Fruit fly (Drosophila melanogaster) whole organism: Measurements from ENCODE around the gene rut.

ENCODE experiments used
- CG8478 ChIP-seq: fragments of >200 bp; optimal IDR thresholded peaks from 2 replicates; lab custom pipeline; 2018; ENCODE audit warnings: inconsistent platforms
- Dll ChIP-seq: fragments of >200 bp; optimal IDR thresholded peaks from 2 replicates; lab custom pipeline; 2017
- EcR ChIP-seq, 2 experiments: fragments of >200 bp; optimal IDR thresholded peaks; 2 replicates each; lab custom pipeline; 2017; ENCODE audit warnings: missing biosample characterization in 2 of 2, missing genetic modification characterization in 2 of 2, missing genetic modification reagents in 2 of 2
- pan ChIP-seq: fragments of >200 bp; optimal IDR thresholded peaks from 2 replicates; lab custom pipeline; 2017
- psq ChIP-seq: fragments of >200 bp; optimal IDR thresholded peaks from 2 replicates; lab custom pipeline; 2017
- usp ChIP-seq: fragments of >200 bp; optimal IDR thresholded peaks from 2 replicates; lab custom pipeline; 2017; ENCODE audit warnings: missing biosample characterization, missing genetic modification characterization, mixed read lengths

Gene rut

DNA sequence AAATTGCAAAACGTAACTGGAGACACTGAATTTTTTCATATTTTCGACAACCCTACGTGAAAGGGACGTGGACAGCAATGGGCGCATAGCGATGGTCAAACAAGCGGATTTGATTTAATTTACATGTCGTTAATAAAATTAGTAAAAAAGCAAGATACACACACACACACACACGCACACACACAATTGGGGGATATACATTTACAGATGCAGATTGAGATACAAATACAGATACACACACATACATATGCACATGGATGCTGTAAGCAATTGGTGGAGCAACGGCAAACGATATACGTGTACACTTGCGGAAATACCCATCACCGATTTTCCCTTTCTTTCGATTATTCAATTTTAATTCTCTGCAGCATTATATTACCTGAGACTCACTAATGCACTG, 60.8 kb downstream of the rut start:
- TF ChIP-seq CG8478 (lab: Kevin White, UChicago), result no peak
- TF ChIP-seq psq (lab: Kevin White, UChicago), result no peak
- no peak for TF ChIP-seq Dll
- no peak for TF ChIP-seq usp
- TF ChIP-seq pan (lab: Kevin White, UChicago), result no peak
- TF ChIP-seq EcR (GFP tag; optimal IDR thresholded peaks at IDR 0.05; lab: Kevin White, UChicago), result no peak

DNA sequence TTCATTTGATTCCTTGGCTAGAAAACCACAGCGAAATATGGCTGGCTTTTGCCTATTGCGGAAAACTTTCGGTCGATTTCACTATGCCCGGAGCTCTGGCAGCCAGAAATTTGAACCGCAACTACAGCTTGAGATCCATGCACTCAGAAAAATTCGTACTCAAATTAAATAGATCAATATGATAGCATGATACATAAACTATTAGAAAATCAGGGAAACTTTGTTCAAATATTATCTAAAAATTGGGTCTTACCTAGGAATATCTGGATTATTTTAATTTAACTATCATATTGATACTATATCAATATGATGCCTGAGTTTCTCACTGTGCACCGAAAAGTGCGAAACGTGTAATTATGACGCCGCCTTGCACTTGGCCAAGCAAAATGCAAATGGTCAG, 74.7 kb downstream of the rut start:
- no peak for TF ChIP-seq psq (lab: Kevin White, UChicago)
- TF ChIP-seq pan (lab: Kevin White, UChicago), result no peak
- no peak for TF ChIP-seq Dll
- no peak for TF ChIP-seq EcR (GFP tag; optimal IDR thresholded peaks at IDR 0.05; lab: Kevin White, UChicago)
- TF ChIP-seq CG8478 (lab: Kevin White, UChicago), result no peak

DNA sequence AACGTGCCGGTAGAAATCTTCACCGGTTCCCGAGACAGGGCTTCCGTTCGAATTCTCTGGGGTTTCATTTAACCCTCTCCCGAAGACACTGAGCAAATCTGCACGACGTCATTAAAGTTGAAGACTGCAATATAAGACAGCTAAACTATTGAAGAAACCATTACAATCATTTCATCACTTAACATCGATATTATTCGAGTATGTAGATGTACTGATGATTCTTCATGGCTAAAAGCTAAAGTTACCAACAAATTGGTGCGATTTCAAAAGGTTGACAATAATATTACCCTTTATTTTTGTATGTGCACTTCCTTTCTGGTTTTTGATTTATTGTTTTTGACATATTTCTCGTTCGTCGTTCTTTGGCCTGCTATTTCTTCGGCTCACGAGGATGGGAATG, 75.4 kb downstream of the rut start:
- no peak for TF ChIP-seq psq (lab: Kevin White, UChicago)
- TF ChIP-seq EcR (GFP tag; optimal IDR thresholded peaks at IDR 0.05; lab: Kevin White, UChicago), result no peak
- TF ChIP-seq Dll, result no peak
- TF ChIP-seq pan (lab: Kevin White, UChicago), result no peak
- TF ChIP-seq usp, result no peak
- TF ChIP-seq CG8478 (lab: Kevin White, UChicago), result no peak

DNA sequence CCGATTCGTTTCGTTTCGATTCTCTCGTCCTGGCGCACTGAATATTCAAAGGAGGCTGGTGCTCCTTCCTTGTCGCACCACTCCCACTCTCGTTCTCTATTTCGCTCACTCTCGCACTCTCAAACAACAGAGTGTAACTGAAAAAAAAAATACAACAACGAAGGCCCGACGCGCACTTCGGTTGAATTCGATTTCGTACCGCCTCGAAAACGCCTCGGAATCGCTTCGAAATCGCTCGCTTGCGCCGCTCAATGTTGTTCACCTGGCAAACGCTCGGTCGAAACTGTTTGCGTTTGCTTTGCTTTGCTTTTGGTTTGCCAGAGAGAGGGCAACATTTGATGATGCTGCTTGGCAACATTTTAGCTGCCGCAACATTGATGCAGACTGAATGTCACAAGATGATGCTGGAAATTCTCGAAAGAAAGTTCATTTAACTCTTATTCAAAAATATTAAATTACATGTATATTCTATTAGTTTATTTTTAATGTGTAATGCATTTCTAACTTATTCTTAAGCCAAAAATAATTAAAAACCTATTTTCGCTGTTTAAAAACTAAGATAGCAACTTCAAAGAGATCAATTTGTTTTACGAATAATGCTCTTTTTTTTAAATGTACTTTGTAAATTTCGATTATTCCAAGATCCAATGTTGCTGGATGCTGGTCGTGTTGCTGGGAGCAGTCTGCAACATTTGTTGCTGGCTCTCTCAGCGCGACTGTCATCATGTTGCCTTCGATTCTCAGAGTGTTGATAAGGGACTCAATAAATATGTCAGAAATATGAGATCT, 76.6 kb downstream of the rut start, which contains the start of gene NetB:
NetB (minus strand) TSS at position 291 of the 789 bp plus-strand sequence.
- TF ChIP-seq usp (no peak), Dll (no peak), pan (lab: Kevin White, UChicago) (no peak), CG8478 (lab: Kevin White, UChicago) (no peak)

DNA sequence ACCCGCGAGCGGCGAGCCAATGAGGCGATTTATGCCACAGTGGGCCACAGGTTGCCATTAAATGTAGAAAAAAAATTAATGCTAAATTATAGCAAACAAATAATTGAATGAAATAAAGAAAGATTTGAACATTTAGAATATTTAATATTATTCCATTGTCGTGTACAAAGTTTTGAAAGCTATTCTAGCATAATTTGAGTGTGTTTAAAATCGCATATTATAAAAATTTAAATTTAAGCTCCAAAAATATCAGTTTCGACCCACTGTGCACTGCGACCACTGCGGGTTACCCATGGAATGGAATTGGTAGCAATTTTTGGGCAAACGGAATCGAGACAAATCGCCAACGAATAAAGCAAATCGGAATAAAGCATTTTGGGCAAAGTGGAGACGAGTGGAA, 82.1 kb downstream of the rut start:
- TF ChIP-seq CG8478 (lab: Kevin White, UChicago), result no peak
- TF ChIP-seq usp, result no peak
- no peak for TF ChIP-seq psq (lab: Kevin White, UChicago)
- TF ChIP-seq EcR (GFP tag; optimal IDR thresholded peaks at IDR 0.05; lab: Kevin White, UChicago), result no peak
- no peak for TF ChIP-seq Dll
- TF ChIP-seq pan (lab: Kevin White, UChicago), result no peak

DNA sequence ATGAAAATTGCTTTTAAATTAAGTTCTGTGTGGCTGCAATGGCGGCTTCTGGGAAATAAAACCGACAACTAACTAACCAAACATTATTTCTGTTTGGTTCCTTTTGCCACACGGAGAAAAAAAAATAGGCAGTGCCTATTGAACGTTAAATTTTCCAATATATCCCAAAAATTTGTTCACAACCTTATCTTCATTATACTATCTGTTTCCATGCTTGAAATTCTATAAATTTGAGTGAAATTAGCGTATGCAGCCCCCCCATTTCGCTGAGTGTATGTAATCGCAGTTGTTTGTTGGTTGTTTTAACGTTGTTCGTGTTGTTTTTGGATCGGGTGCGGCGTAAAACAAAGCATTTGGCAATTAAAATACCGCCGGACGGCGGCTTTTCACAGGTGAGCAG, 87.5 kb downstream of the rut start:
- TF ChIP-seq EcR (GFP tag; optimal IDR thresholded peaks at IDR 0.05; lab: Kevin White, UChicago), result no peak
- no peak for TF ChIP-seq pan (lab: Kevin White, UChicago)
- no peak for TF ChIP-seq Dll
- no peak for TF ChIP-seq CG8478 (lab: Kevin White, UChicago)
- no peak for TF ChIP-seq usp
- TF ChIP-seq psq (lab: Kevin White, UChicago), result no peak
